Fruit fly (Drosophila melanogaster) whole organism, prepupa: ENCODE measurements around the gene ru.

Experiments
- Gug ChIP-seq: fragments of 200-800 bp; sonication (Bioruptor generic); IDR thresholded peaks from 2 replicates; pipeline ENCODE4 v1.3.6; 2022; ENCODE audit warnings: missing biosample characterization, missing genetic modification characterization
- Sox14 ChIP-seq: fragments of 200-800 bp; sonication (Bioruptor generic); optimal IDR thresholded peaks from 3 replicates; lab custom pipeline; 2016; ENCODE audit warnings: missing biosample characterization, missing genetic modification characterization
- lz ChIP-seq: fragments of 200-800 bp; sonication (Bioruptor generic); optimal IDR thresholded peaks from 3 replicates; lab custom pipeline; 2016; ENCODE audit warnings: missing biosample characterization, missing genetic modification characterization
- ss ChIP-seq, 2 experiments: fragments of 200-800 bp; sonication (Bioruptor generic); optimal IDR thresholded peaks; 2 replicates in 1 of 2; 3 replicates in 1 of 2; lab custom pipeline; 2017 to 2018; ENCODE audit warnings: mild to moderate bottlenecking in 2 of 2, missing biosample characterization in 2 of 2, missing genetic modification characterization in 2 of 2, moderate library complexity in 1 of 2

- no peak for TF ChIP-seq Gug
- TF ChIP-seq ss (GFP tag; optimal IDR thresholded peaks at IDR 0.05; lab: Kevin White, UChicago), result no peak
- TF ChIP-seq lz, result no peak
- TF ChIP-seq Sox14 (GFP tag; lab: Kevin White, UChicago), result no peak
Measured at dm6 chr3L:1335989-1336961, 34.2 kb upstream of the ru start.
